Fruit fly (Drosophila melanogaster) whole organism, adult: ENCODE measurements around the gene Atox1.

ENCODE experiments used
- CG11617 ChIP-seq: fragments of 200-800 bp; sonication (Bioruptor generic); optimal IDR thresholded peaks from 2 replicates; lab custom pipeline; 2017; ENCODE audit warnings: mild to moderate bottlenecking, missing biosample characterization, missing genetic modification reagents, missing genetic modification characterization
- CG12768 ChIP-seq: fragments of 200-800 bp; sonication (Bioruptor generic); optimal IDR thresholded peaks from 2 replicates; lab custom pipeline; 2017; ENCODE audit warnings: missing biosample characterization, missing genetic modification characterization, mild to moderate bottlenecking, moderate library complexity, missing genetic modification reagents
- CG1620 ChIP-seq: fragments of 200-800 bp; sonication (Bioruptor generic); optimal IDR thresholded peaks from 2 replicates; lab custom pipeline; 2016; ENCODE audit warnings: missing biosample characterization, missing genetic modification characterization
- CG7101 ChIP-seq: fragments of 200-800 bp; sonication (Bioruptor generic); optimal IDR thresholded peaks from 2 replicates; lab custom pipeline; 2018; ENCODE audit warnings: missing biosample characterization, mild to moderate bottlenecking, missing genetic modification characterization, moderate library complexity
- Clk ChIP-seq: fragments of 200-800 bp; sonication (Bioruptor generic); optimal IDR thresholded peaks from 2 replicates; lab custom pipeline; 2017; ENCODE audit warnings: missing biosample characterization, missing genetic modification characterization
- Mnt ChIP-seq: fragments of 200-800 bp; sonication (Bioruptor generic); optimal IDR thresholded peaks from 2 replicates; lab custom pipeline; 2016; ENCODE audit warnings: missing biosample characterization, mild to moderate bottlenecking, missing genetic modification characterization
- bab1 ChIP-seq: fragments of 200-800 bp; sonication (Bioruptor generic); optimal IDR thresholded peaks from 3 replicates; lab custom pipeline; 2019; ENCODE audit warnings: missing biosample characterization, mild to moderate bottlenecking, missing genetic modification characterization, moderate library complexity
- cic ChIP-seq: fragments of 200-800 bp; sonication (Bioruptor generic); optimal IDR thresholded peaks from 2 replicates; lab custom pipeline; 2017; ENCODE audit warnings: missing biosample characterization, mild to moderate bottlenecking, missing genetic modification characterization, moderate library complexity

dm6 chr3L:21651412-21651811 lies 10.6 kb downstream of the Atox1 start:
- TF ChIP-seq Clk (GFP tag; lab: Kevin White, UChicago) (no peak), CG7101 (tag; lab: Kevin White, UChicago) (no peak), cic (no peak), Mnt (GFP tag; lab: Kevin White, UChicago) (no peak), bab1 (no peak), CG12768 (GFP tag; lab: Kevin White, UChicago) (no peak), CG1620 (GFP tag; lab: Kevin White, UChicago) (no peak), CG11617 (no peak)
